Worm (Caenorhabditis elegans) whole organism, early embryonic: ENCODE results near the gene nep-20.

ENCODE experiments used
- F13C5.2 ChIP-seq: sonication (generic microtip); optimal IDR thresholded peaks from 2 replicates; lab custom pipeline; 2017; ENCODE audit warnings: mild to moderate bottlenecking, missing genetic modification characterization, inconsistent platforms, missing compliant biosample characterization
- aly-1 ChIP-seq: sonication (generic microtip); optimal IDR thresholded peaks from 2 replicates; lab custom pipeline; 2016; ENCODE audit warnings: missing genetic modification characterization, missing compliant biosample characterization
- ama-1 ChIP-seq: fragments of 150-350 bp; optimal IDR thresholded peaks from 2 replicates; lab custom pipeline; 2014
- ceh-13 ChIP-seq: fragments of 200-800 bp; sonication (Bioruptor generic); optimal IDR thresholded peaks from 2 replicates; lab custom pipeline; 2018; ENCODE audit warnings: mild to moderate bottlenecking, missing genetic modification characterization, missing compliant biosample characterization
- ceh-36 ChIP-seq: sonication (generic microtip); optimal IDR thresholded peaks from 2 replicates; lab custom pipeline; 2016; ENCODE audit warnings: missing genetic modification characterization, inconsistent platforms, missing compliant biosample characterization
- flt-1 ChIP-seq: fragments of 200-800 bp; sonication (Bioruptor generic); IDR thresholded peaks from 2 replicates; pipeline ENCODE4 v1.3.6; 2022; ENCODE audit warnings: missing genetic modification characterization, missing compliant biosample characterization
- hmbx-1 ChIP-seq: sonication (generic microtip); optimal IDR thresholded peaks from 2 replicates; lab custom pipeline; 2016; ENCODE audit warnings: mild to moderate bottlenecking, missing genetic modification characterization, missing compliant biosample characterization
- hmg-4 ChIP-seq: fragments of 200-800 bp; sonication (Bioruptor generic); optimal IDR thresholded peaks from 2 replicates; lab custom pipeline; 2018; ENCODE audit warnings: mild to moderate bottlenecking, missing genetic modification characterization, missing compliant biosample characterization
- scrt-1 ChIP-seq: fragments of 200-800 bp; sonication (Bioruptor generic); IDR thresholded peaks from 2 replicates; pipeline ENCODE4 v1.3.6; 2022; ENCODE audit warnings: missing genetic modification characterization, missing compliant biosample characterization
- sea-1 ChIP-seq: fragments of 200-800 bp; sonication (Bioruptor generic); conservative IDR thresholded peaks from 2 replicates; pipeline ENCODE4 v1.3.6; 2022; ENCODE audit warnings: missing genetic modification characterization, missing compliant biosample characterization
- tra-4 ChIP-seq: sonication (generic microtip); optimal IDR thresholded peaks from 2 replicates; lab custom pipeline; 2017; ENCODE audit warnings: missing genetic modification characterization, missing compliant biosample characterization

ce11 chrII:3402854-3403253 lies 7.5 kb upstream of the nep-20 start, which contains the start of gene nep-10:
- TF ChIP-seq ama-1 (lab: Kevin White, UChicago) (no peak), hmbx-1 (no peak), sea-1 (GFP tag; lab: Robert Waterston, UW) (no peak), aly-1 (no peak), F13C5.2 (tag; lab: Kevin White, UChicago) (no peak), hmg-4 (GFP tag; lab: Kevin White, UChicago) (no peak), ceh-36 (tag; lab: Kevin White, UChicago) (no peak), tra-4 (tag; lab: Kevin White, UChicago) (no peak), scrt-1 (GFP tag; lab: Robert Waterston, UW) (no peak), flt-1 (GFP tag; lab: Robert Waterston, UW) (no peak), ceh-13 (GFP tag; lab: Kevin White, UChicago) (no peak)
